Fruit fly (Drosophila melanogaster) whole organism, larva: ENCODE data around the gene CG6511.

Experiments used
- noc ChIP-seq: fragments of 200-800 bp; sonication (Bioruptor generic); optimal IDR thresholded peaks from 3 replicates; lab custom pipeline; 2019; ENCODE audit warnings: missing biosample characterization, mild to moderate bottlenecking, missing genetic modification characterization, moderate library complexity

The CG6511 gene

DNA sequence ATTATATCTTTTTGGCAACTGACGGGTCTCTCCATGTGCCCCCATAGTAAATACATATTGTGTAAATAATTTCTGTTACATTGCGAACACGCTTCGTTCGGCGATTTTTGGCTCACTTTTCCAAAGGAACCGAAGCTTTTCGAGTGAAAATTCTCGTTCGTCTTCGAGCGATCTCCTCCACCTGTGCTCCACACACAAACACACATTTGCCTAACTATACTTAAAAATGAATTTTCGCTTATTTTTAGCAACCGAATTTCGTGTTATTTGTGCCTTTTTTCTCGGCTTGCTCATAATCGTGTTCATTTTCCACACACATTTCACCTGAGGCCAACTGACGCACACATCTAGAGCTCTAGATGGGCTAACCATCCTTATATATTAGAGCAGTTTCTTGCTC, 25.4 kb downstream of the CG6511 start:
- no peak for TF ChIP-seq noc (tag; lab: Kevin White, UChicago)

- TF ChIP-seq noc (tag; lab: Kevin White, UChicago): no peak
Measured at dm6 chr3L:8748323-8748722, 27.2 kb downstream of the CG6511 start.

- TF ChIP-seq noc (tag; lab: Kevin White, UChicago): no peak
Measured at dm6 chr3L:8748839-8749238, 27.7 kb downstream of the CG6511 start.

dm6 chr3L:8749676-8750654, 28.8 kb downstream of the CG6511 start, which contains the start of gene CG13306:
TSS of gene CG13306 (minus strand) at chr3L:8749726.
- no peak for TF ChIP-seq noc (tag; lab: Kevin White, UChicago)

dm6 chr3L:8751262-8751661, 30.1 kb downstream of the CG6511 start:
- no peak for TF ChIP-seq noc (tag; lab: Kevin White, UChicago)

DNA sequence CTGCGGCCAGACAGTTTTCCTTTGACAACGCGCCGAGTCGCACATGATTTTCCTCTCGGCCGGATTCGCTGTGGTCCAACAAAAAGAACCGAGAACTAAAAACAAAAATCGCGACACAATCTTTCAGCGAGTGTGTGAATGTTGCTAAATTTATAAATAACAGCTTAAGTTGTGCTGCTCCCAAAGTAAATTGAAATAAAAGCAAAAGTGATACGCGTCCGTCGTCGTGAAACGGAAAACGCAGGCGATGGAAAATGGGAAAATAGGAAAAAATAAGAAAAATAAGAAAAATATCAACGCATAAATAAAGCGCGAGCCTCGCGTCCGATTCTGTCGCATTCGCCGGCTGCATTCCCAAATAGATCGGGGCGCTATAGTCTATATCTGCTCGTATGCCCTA, 32.5 kb downstream of the CG6511 start, which contains the start of gene Fhos:
TSS of gene Fhos (plus strand) at position 28 of the 400 bp plus-strand sequence.
- no peak for TF ChIP-seq noc (tag; lab: Kevin White, UChicago)

- no peak for TF ChIP-seq noc (tag; lab: Kevin White, UChicago)
Measured at dm6 chr3L:8755689-8756088, 34.6 kb downstream of the CG6511 start, which contains the start of gene CG6576. TSS of gene CG6576 (plus strand) at chr3L:8755989.

dm6 chr3L:8763037-8763454, 41.9 kb downstream of the CG6511 start:
- TF ChIP-seq noc (tag; lab: Kevin White, UChicago): peak; percentile 55

DNA sequence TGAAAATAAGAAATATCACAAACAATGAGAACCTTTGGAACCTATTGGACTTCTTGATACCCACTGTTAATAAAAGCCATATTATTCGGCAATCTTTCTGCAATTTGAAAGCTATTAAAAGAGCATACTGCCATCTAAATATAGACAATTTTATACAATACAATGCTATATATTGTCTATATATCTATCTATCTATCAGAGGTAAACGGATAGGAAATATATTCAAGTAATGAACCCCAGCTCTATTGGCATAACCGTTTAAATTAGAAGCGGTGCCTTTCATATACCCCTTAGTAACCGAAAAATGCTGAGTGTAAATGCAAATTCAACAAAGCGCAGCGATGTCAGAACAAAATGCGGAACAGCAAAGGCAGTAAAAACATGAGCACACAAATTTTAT, 42.7 kb downstream of the CG6511 start:
- no peak for TF ChIP-seq noc (tag; lab: Kevin White, UChicago)

DNA sequence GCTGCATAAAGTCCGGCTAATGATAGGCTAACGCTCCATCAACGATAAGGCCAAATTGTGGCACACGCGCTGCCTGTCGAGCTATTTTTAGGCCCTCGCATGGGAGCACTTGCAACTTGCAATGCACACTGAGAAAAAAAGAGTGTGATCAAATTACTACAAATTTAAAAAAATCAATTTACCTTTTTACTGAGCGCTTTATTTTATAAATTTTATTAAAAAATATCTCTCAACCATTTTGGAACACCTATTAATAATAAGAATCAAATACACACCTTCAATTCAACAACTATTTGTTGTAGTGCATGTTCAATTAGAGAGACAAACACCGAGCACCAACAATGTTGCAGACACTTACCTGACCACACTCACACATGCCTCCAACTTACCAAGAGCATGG, 44.4 kb downstream of the CG6511 start:
- no peak for TF ChIP-seq noc (tag; lab: Kevin White, UChicago)

DNA sequence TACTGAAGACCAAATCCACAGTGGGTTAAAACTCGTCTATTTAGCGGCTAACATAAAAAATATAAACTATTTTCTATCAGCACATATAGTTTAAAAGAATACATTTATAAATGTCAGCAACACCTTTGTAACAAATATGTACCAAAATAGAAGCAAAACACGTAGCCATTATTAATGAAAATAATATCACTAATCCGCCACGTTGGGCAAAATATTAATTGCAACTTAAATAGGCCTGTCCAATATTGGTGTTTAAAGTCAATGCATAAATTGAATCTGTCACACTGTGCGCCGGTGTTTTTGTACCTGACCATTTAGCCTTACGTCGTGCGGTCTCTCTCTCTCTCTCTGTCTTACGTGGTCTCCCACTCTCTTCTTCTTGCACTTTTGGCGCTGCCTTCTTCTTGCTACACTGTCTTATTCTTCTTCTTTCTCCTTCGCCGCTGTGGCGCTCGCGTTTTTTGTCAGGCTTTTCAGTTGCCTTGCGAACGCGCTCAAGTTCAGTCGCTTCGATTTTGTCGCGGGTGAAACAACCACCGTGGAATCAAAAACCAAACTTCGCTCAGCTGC, 44.9 kb downstream of the CG6511 start:
- TF ChIP-seq noc (tag; lab: Kevin White, UChicago): peak; percentile 98

- TF ChIP-seq noc (tag; lab: Kevin White, UChicago): peak; percentile 75
Measured at dm6 chr3L:8767876-8768275, 46.8 kb downstream of the CG6511 start.

dm6 chr3L:8770616-8771229, 49.6 kb downstream of the CG6511 start:
- no peak for TF ChIP-seq noc (tag; lab: Kevin White, UChicago)

DNA sequence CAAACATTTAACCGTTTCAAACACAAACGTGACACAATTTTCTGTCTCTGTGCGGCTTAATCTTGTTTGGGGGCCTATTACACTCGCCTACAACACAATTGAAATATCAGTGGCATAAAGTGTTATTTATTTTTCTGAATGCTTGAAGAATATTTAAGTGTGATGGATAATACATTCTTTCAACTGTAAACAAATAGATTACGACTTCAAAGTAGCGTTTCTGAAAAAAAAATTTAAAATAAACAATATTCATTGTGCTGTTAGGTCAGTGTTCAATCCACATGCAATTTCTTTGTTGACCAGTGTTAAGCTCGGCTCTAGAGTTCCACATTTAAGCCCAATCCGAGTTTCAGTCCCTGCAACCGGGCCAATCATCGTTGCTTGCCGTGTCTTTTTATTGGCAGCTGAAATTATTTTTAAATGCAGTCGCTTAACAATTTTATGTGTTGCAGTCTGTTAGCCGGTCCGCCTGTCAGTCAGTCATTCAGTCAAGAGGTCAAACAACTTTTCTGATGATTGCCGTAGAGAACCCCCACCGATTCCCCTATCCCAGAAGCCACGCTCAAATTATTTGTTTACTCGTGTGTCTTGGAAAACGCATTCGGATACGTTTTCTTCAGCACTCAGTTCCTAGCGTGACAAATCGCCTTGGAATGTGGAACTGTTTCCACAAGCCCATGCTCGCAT, 52.0 kb downstream of the CG6511 start:
- TF ChIP-seq noc (tag; lab: Kevin White, UChicago): no peak

DNA sequence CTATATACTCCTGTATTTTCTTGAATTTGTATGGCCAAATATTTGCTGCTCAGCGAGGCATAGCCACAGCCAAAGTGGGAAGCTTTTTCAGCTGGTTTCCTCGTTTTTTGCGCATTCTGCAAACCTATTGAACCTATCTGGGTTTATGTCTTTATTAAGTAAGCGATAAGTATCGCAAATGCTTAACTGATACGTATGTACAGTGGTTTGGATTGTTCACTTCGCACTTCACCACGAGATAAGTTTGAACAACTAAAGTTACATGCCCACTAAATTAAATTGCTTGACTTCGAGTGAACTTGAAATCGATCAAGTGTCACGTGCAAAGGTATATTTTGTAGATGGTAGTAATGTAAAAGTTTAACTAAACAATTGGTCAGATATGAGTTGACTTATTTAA, 52.6 kb downstream of the CG6511 start:
- TF ChIP-seq noc (tag; lab: Kevin White, UChicago): no peak
